Worm (Caenorhabditis elegans): ENCODE data around the gene F40C5.1.

Gene F40C5.1

DNA sequence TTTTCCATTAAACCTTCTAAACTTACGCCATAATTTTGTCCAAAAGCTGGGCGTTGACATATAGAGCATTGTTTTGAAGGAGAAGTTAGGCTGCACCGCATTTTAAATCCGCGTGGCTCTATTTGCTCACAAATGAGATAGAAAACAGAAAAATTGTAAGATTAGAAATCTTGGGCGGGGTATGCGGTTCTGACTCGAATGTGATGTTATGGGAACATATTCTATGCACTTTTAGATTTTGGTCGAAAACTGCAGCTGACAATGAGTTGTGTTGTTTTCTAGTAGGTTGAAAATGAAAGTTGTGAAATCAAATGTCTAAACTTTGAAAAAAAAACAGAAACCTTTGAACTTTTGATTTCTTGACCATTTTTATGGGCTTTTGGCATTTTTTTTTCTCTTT is 29.2 kb upstream of the F40C5.1 start, which contains the start of gene nhr-222:
nhr-222 (minus strand) TSS at position 101 of the 400 bp plus-strand sequence.
- TF ChIP-seq nhr-11 (tag; optimal IDR thresholded peaks at IDR 0.05) (no peak), lin-11 (tag; optimal IDR thresholded peaks at IDR 0.05) (no peak), dmd-4 (tag; optimal IDR thresholded peaks at IDR 0.05) (no peak), nhr-10 (tag; optimal IDR thresholded peaks at IDR 0.05) (no peak), crh-2 (tag; optimal IDR thresholded peaks at IDR 0.05) (no peak), egl-27 (tag; optimal IDR thresholded peaks at IDR 0.05) (no peak), alr-1 (tag; optimal IDR thresholded peaks at IDR 0.05) (no peak), ceh-82 (tag; optimal IDR thresholded peaks at IDR 0.05) (no peak), ama-1 (optimal IDR thresholded peaks at IDR 0.05) (no peak), aly-2 (tag; optimal IDR thresholded peaks at IDR 0.05) (no peak), lin-13 (GFP tag; optimal IDR thresholded peaks at IDR 0.05) (no peak)

DNA sequence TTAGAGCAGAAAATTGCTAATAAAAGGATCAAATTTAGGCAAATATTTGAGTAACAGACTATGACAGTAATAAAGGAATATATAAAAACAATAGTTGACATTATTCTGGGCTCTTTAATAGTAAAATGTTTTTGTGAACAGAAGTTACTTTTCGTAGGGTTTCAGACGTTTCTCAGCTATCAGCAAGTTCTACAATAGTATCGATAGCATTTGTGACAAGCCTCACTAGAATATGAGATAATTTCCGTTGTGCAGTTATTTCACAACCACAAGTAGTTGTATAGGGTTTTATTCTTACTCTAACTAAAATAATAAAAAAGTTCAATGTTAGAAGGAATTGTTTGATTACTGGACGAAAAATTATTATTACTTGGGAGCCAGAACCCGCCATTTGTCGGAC is 26.0 kb upstream of the F40C5.1 start, which contains the start of gene srbc-68:
srbc-68 (minus strand) TSS at position 101 of the 400 bp plus-strand sequence.
- TF ChIP-seq ztf-1 (GFP tag; conservative IDR thresholded peaks at IDR 0.05) (no peak), nhr-21 (tag; optimal IDR thresholded peaks at IDR 0.05) (no peak), lin-11 (tag; optimal IDR thresholded peaks at IDR 0.05) (no peak), nhr-23 (tag; optimal IDR thresholded peaks at IDR 0.05) (no peak), nhr-10 (tag; optimal IDR thresholded peaks at IDR 0.05) (no peak), sma-9 (GFP tag; optimal IDR thresholded peaks at IDR 0.05) (no peak), sma-9 (tag; optimal IDR thresholded peaks at IDR 0.05) (no peak), nhr-77 (tag; optimal IDR thresholded peaks at IDR 0.05) (no peak), snpc-4 (tag; optimal IDR thresholded peaks at IDR 0.05) (no peak), Y55F3AM.14 (GFP tag; optimal IDR thresholded peaks at IDR 0.05) (no peak), unc-62 (GFP tag; optimal IDR thresholded peaks at IDR 0.05) (no peak), mdl-1 (tag; optimal IDR thresholded peaks at IDR 0.05) (no peak), ZK546.5 (tag; optimal IDR thresholded peaks at IDR 0.05) (no peak), F13H6.1 (tag; optimal IDR thresholded peaks at IDR 0.05) (no peak), dmd-4 (tag; optimal IDR thresholded peaks at IDR 0.05) (no peak), ama-1 (optimal IDR thresholded peaks at IDR 0.05) (no peak), nhr-237 (tag; optimal IDR thresholded peaks at IDR 0.05) (no peak), blmp-1 (tag; optimal IDR thresholded peaks at IDR 0.05; ENCODE audit: insufficient read depth) (no peak)

DNA sequence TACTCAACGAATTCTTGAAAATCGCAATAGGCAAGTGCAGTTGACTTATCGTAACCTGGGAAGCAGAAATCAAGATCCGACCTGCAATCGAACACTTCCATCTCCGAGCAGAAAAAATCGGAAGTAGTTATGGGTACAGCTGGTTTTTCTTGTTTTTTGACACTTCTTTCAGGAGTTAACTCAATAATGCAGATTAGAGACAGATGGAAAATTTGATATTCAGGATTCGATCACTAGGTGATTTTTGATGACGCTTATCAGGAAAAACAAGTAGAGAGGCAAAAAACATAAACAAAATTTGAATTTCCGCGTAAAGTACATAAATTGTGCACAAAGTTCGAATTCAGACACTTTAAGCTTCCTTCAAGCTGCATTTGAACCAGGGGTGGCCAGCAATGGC is 23.7 kb upstream of the F40C5.1 start, which contains the start of gene srw-130:
srw-130 (minus strand) TSS at position 101 of the 400 bp plus-strand sequence.
- no peak for TF ChIP-seq dmd-4 (tag; optimal IDR thresholded peaks at IDR 0.05)
- no peak for TF ChIP-seq sem-4 (tag; optimal IDR thresholded peaks at IDR 0.05)
- no peak for TF ChIP-seq alr-1 (tag; optimal IDR thresholded peaks at IDR 0.05)
- no peak for TF ChIP-seq Y55F3AM.14 (GFP tag; optimal IDR thresholded peaks at IDR 0.05)
- no peak for TF ChIP-seq ceh-82 (tag; optimal IDR thresholded peaks at IDR 0.05)
- TF ChIP-seq blmp-1 (tag; optimal IDR thresholded peaks at IDR 0.05; ENCODE audit: insufficient read depth), result no peak
- TF ChIP-seq mdl-1 (tag; optimal IDR thresholded peaks at IDR 0.05), result no peak
- no peak for TF ChIP-seq unc-62 (GFP tag; optimal IDR thresholded peaks at IDR 0.05)
- TF ChIP-seq ztf-4 (tag; optimal IDR thresholded peaks at IDR 0.05), result no peak
- TF ChIP-seq gmeb-1 (tag; optimal IDR thresholded peaks at IDR 0.05), result no peak
- no peak for TF ChIP-seq ama-1 (optimal IDR thresholded peaks at IDR 0.05)
- no peak for TF ChIP-seq mbf-1 (tag; optimal IDR thresholded peaks at IDR 0.05)
- no peak for TF ChIP-seq aly-2 (tag; optimal IDR thresholded peaks at IDR 0.05)
- TF ChIP-seq nhr-10 (tag; optimal IDR thresholded peaks at IDR 0.05), result no peak
- no peak for TF ChIP-seq nhr-12 (tag; optimal IDR thresholded peaks at IDR 0.05)
- TF ChIP-seq ZK546.5 (tag; optimal IDR thresholded peaks at IDR 0.05), result no peak
- no peak for TF ChIP-seq C34F6.9 (tag; optimal IDR thresholded peaks at IDR 0.05)

- TF ChIP-seq nhr-129 (tag; optimal IDR thresholded peaks at IDR 0.05) (no peak), lin-13 (GFP tag; optimal IDR thresholded peaks at IDR 0.05) (no peak), nhr-12 (tag; optimal IDR thresholded peaks at IDR 0.05) (no peak), alr-1 (tag; optimal IDR thresholded peaks at IDR 0.05) (no peak), ceh-16 (tag; optimal IDR thresholded peaks at IDR 0.05) (no peak), mbf-1 (tag; optimal IDR thresholded peaks at IDR 0.05) (no peak), R02D3.7 (tag; optimal IDR thresholded peaks at IDR 0.05) (no peak), lsy-2 (tag; optimal IDR thresholded peaks at IDR 0.05) (no peak), sma-3 (GFP tag; optimal IDR thresholded peaks at IDR 0.05) (no peak), nhr-11 (tag; optimal IDR thresholded peaks at IDR 0.05) (no peak), blmp-1 (tag; optimal IDR thresholded peaks at IDR 0.05; ENCODE audit: insufficient read depth) (no peak), F13H6.1 (tag; optimal IDR thresholded peaks at IDR 0.05) (no peak), lin-39 (tag; optimal IDR thresholded peaks at IDR 0.05) (no peak), egl-27 (tag; optimal IDR thresholded peaks at IDR 0.05) (no peak), ZK546.5 (tag; optimal IDR thresholded peaks at IDR 0.05) (no peak)
These were observed 23.0 kb upstream of the F40C5.1 start, which contains the start of gene sri-21 for ce11 chrV:3549553-3549952. Gene sri-21, plus strand, starts transcription at chrV:3549853.

All from whole organism, L2 larva.